Worm (Caenorhabditis elegans) whole organism, L4/young adult: Measurements from ENCODE around the gene Y37E11B.2.

ENCODE experiments used
- W03F9.2 ChIP-seq: fragments of 150-350 bp; optimal IDR thresholded peaks from 2 replicates; lab custom pipeline; 2014; ENCODE audit warnings: missing biosample characterization, missing genetic modification characterization
- dao-5 ChIP-seq: sonication (generic microtip); optimal IDR thresholded peaks from 2 replicates; lab custom pipeline; 2016; ENCODE audit warnings: missing genotype, missing genetic modification characterization, moderate library complexity, missing compliant biosample characterization
- him-1 ChIP-seq: sonication (generic microtip); optimal IDR thresholded peaks from 2 replicates; lab custom pipeline; 2016; ENCODE audit warnings: missing genotype, missing genetic modification reagents, missing genetic modification characterization, missing compliant biosample characterization

ce11 chrIV:3539253-3539652 is 39.0 kb upstream of the Y37E11B.2 start:
- TF ChIP-seq W03F9.2 (tag; lab: Kevin White, UChicago), result no peak
- TF ChIP-seq him-1, result no peak
- TF ChIP-seq dao-5 (tag; lab: Kevin White, UChicago), result no peak
